Fruit fly (Drosophila melanogaster): ENCODE measurements around the gene CG6891.
A peak's percentile ranks its signal among the peaks of the same experiment; 100 is the strongest.

Gene CG6891

dm6 chrX:18774818-18775343 lies at the start of gene CG6891:
CG6891 (plus strand) TSS chrX:18775228.
- TF ChIP-seq OdsH (GFP tag; optimal IDR thresholded peaks at IDR 0.05) (no peak), sv (GFP tag; optimal IDR thresholded peaks at IDR 0.05) (no peak), lola (GFP tag; optimal IDR thresholded peaks at IDR 0.05) (no peak), jim (GFP tag; optimal IDR thresholded peaks at IDR 0.05) (no peak), Jra (GFP tag; optimal IDR thresholded peaks at IDR 0.05) (no peak), Dfd (GFP tag; optimal IDR thresholded peaks at IDR 0.05) (no peak), Hr78 (GFP tag; optimal IDR thresholded peaks at IDR 0.05) (no peak), Sp1 (GFP tag; optimal IDR thresholded peaks at IDR 0.05) (peak; percentile 51), ey (GFP tag; optimal IDR thresholded peaks at IDR 0.05) (peak; percentile 48), tai (GFP tag; optimal IDR thresholded peaks at IDR 0.05) (no peak), CG9705 (GFP tag; optimal IDR thresholded peaks at IDR 0.05) (peak; percentile 21), Myc (optimal IDR thresholded peaks at IDR 0.05) (peak; percentile 82), fru (GFP tag; optimal IDR thresholded peaks at IDR 0.05) (peak; percentile 21), dmrt93B (GFP tag; optimal IDR thresholded peaks at IDR 0.05) (peak; percentile 9), CrebA (GFP tag; optimal IDR thresholded peaks at IDR 0.05; ENCODE audit: borderline replicate concordance) (no peak), Mio (GFP tag; optimal IDR thresholded peaks at IDR 0.05) (no peak), HLH106 (tag; optimal IDR thresholded peaks at IDR 0.05) (peak; percentile 52), Hnf4 (GFP tag; optimal IDR thresholded peaks at IDR 0.05) (peak; percentile 6), woc (GFP tag; optimal IDR thresholded peaks at IDR 0.05) (peak; percentile 58), CG32264 (GFP tag; optimal IDR thresholded peaks at IDR 0.05) (no peak), usp (GFP tag; optimal IDR thresholded peaks at IDR 0.05) (no peak), h (GFP tag; optimal IDR thresholded peaks at IDR 0.05) (peak; percentile 28), sage (GFP tag; optimal IDR thresholded peaks at IDR 0.05) (no peak), dl (GFP tag; optimal IDR thresholded peaks at IDR 0.05; ENCODE audit: insufficient read depth in 1 of 2, partially characterized antibody in 2 of 2) (no peak), Rel (GFP tag; optimal IDR thresholded peaks at IDR 0.05) (no peak), Rel (tag; optimal IDR thresholded peaks at IDR 0.05) (peak; percentile 33), pan (optimal IDR thresholded peaks at IDR 0.05) (no peak), Dif (GFP tag; optimal IDR thresholded peaks at IDR 0.05; ENCODE audit: partially characterized antibody) (peak; percentile 13), psq (GFP tag; optimal IDR thresholded peaks at IDR 0.05) (no peak), br (GFP tag; optimal IDR thresholded peaks at IDR 0.05) (no peak), GATAd (GFP tag; optimal IDR thresholded peaks at IDR 0.05) (no peak), N (GFP tag; optimal IDR thresholded peaks at IDR 0.05) (no peak), foxo (GFP tag; optimal IDR thresholded peaks at IDR 0.05) (peak in 1 of 2 experiments; percentile 40), Abd-B (GFP tag; optimal IDR thresholded peaks at IDR 0.05) (no peak), Vsx2 (GFP tag; optimal IDR thresholded peaks at IDR 0.05; ENCODE audit: partially characterized antibody) (no peak), rgr (GFP tag; optimal IDR thresholded peaks at IDR 0.05) (peak; percentile 3), dsf (GFP tag; optimal IDR thresholded peaks at IDR 0.05; ENCODE audit: borderline replicate concordance) (no peak), brk (GFP tag; optimal IDR thresholded peaks at IDR 0.05) (no peak)

DNA sequence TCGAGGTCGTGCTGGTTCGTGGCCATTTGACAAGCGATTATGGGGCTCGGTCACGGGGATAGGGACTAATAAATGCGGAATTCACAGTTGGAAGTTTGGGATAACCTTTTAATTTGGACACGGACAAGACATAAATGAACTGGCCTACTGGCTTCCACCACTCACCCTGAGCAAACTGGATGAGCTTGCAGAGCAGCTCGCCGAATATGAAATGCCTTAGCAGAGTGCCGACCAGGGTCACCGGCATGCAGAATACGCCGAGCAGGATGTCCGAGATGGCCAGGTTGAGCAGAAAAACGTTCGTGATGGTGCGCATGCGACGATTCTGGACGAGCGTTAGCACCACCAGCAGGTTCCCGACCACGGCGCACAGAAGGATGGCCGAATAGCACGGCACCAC lies 49.5 kb upstream of the CG6891 start, which contains the start of gene CG42302:
Gene CG42302, minus strand, starts transcription at position 101 of the 400 bp plus-strand sequence.
- TF ChIP-seq Dif (GFP tag; optimal IDR thresholded peaks at IDR 0.05; ENCODE audit: partially characterized antibody) (no peak), Dfd (GFP tag; optimal IDR thresholded peaks at IDR 0.05) (no peak), jim (GFP tag; optimal IDR thresholded peaks at IDR 0.05) (no peak), sage (GFP tag; optimal IDR thresholded peaks at IDR 0.05) (no peak), lola (GFP tag; optimal IDR thresholded peaks at IDR 0.05) (no peak), CrebA (GFP tag; optimal IDR thresholded peaks at IDR 0.05; ENCODE audit: borderline replicate concordance) (no peak), CG32264 (GFP tag; optimal IDR thresholded peaks at IDR 0.05) (no peak), tai (GFP tag; optimal IDR thresholded peaks at IDR 0.05) (no peak), Hnf4 (GFP tag; optimal IDR thresholded peaks at IDR 0.05) (no peak), CG9705 (GFP tag; optimal IDR thresholded peaks at IDR 0.05) (no peak), dsf (GFP tag; optimal IDR thresholded peaks at IDR 0.05; ENCODE audit: borderline replicate concordance) (no peak)

DNA sequence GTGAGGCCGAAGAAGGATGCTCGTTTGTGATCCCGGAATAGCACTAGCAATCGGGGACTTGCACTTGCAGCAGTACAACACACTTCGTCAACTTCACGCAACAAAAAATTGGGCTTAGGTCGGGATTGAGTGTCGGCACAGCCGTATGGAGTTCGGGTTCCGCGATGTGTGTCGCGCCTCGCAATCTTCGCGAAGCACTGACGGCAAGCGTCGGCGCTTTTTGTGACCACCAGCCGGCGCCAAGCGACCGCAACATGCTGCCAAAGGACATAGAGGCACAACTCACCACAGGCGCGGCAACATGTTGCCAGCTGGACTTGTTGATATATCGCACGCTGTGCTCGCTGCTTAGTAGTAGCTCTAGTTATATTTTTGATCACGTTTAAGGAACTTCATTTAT lies 48.8 kb upstream of the CG6891 start, which contains the start of gene CCKLR-17D1:
Gene CCKLR-17D1, minus strand, starts transcription at position 303 of the 400 bp plus-strand sequence.
- TF ChIP-seq brk (GFP tag; optimal IDR thresholded peaks at IDR 0.05): no peak
- TF ChIP-seq Myc (optimal IDR thresholded peaks at IDR 0.05): no peak
- no peak for TF ChIP-seq dl (GFP tag; optimal IDR thresholded peaks at IDR 0.05; ENCODE audit: insufficient read depth in 1 of 2, partially characterized antibody in 2 of 2)
- TF ChIP-seq Vsx2 (GFP tag; optimal IDR thresholded peaks at IDR 0.05; ENCODE audit: partially characterized antibody): no peak
- no peak for TF ChIP-seq Hr78 (GFP tag; optimal IDR thresholded peaks at IDR 0.05)
- TF ChIP-seq Abd-B (GFP tag; optimal IDR thresholded peaks at IDR 0.05): no peak
- TF ChIP-seq Dif (GFP tag; optimal IDR thresholded peaks at IDR 0.05; ENCODE audit: partially characterized antibody): no peak
- no peak for TF ChIP-seq pan (optimal IDR thresholded peaks at IDR 0.05)
- TF ChIP-seq Rel (GFP tag; optimal IDR thresholded peaks at IDR 0.05): no peak
- no peak for TF ChIP-seq Rel (tag; optimal IDR thresholded peaks at IDR 0.05)
- no peak for TF ChIP-seq sv (GFP tag; optimal IDR thresholded peaks at IDR 0.05)
- TF ChIP-seq h (GFP tag; optimal IDR thresholded peaks at IDR 0.05): no peak
- TF ChIP-seq dsf (GFP tag; optimal IDR thresholded peaks at IDR 0.05; ENCODE audit: borderline replicate concordance): no peak

Measured in whole organism, wandering third instar larva.